Worm (Caenorhabditis elegans): ENCODE results near the gene Y39A3A.3.
A peak's percentile ranks its signal among the peaks of the same experiment; 100 is the strongest.
"Not testable (repeated sequence)": the region's sequence is repeated elsewhere in the genome, so short reads cannot be mapped to it uniquely, and the experiment has no call there.

Y39A3A.3 gene

ce11 chrIII:2090695-2091094, 22.5 kb upstream of the Y39A3A.3 start:
- TF ChIP-seq ets-7 (tag; optimal IDR thresholded peaks at IDR 0.05) (no peak), hnd-1 (tag; optimal IDR thresholded peaks at IDR 0.05) (no peak), B0310.2 (tag; optimal IDR thresholded peaks at IDR 0.05) (no peak), ceh-13 (GFP tag; optimal IDR thresholded peaks at IDR 0.05) (no peak), hmg-4 (GFP tag; optimal IDR thresholded peaks at IDR 0.05) (no peak), ama-1 (optimal IDR thresholded peaks at IDR 0.05) (no peak), F13C5.2 (tag; optimal IDR thresholded peaks at IDR 0.05) (no peak), tbx-11 (GFP tag; IDR thresholded peaks at IDR 0.05) (no peak), scrt-1 (GFP tag; IDR thresholded peaks at IDR 0.05) (no peak), aly-1 (tag; optimal IDR thresholded peaks at IDR 0.05) (no peak), tra-4 (tag; optimal IDR thresholded peaks at IDR 0.05) (no peak), sea-1 (GFP tag; conservative IDR thresholded peaks at IDR 0.05) (no peak), flt-1 (GFP tag; IDR thresholded peaks at IDR 0.05) (no peak), pes-1 (GFP tag; IDR thresholded peaks at IDR 0.05) (no peak)

ce11 chrIII:2089453-2089852, 21.3 kb upstream of the Y39A3A.3 start:
- no peak for TF ChIP-seq flt-1 (GFP tag; IDR thresholded peaks at IDR 0.05)
- no peak for TF ChIP-seq tra-4 (tag; optimal IDR thresholded peaks at IDR 0.05)
- TF ChIP-seq B0310.2 (tag; optimal IDR thresholded peaks at IDR 0.05), result no peak
- TF ChIP-seq tbx-11 (GFP tag; IDR thresholded peaks at IDR 0.05), result no peak
- no peak for TF ChIP-seq F13C5.2 (tag; optimal IDR thresholded peaks at IDR 0.05)
- TF ChIP-seq sea-1 (GFP tag; conservative IDR thresholded peaks at IDR 0.05), result no peak
- TF ChIP-seq aly-1 (tag; optimal IDR thresholded peaks at IDR 0.05), result no peak
- TF ChIP-seq hmg-4 (GFP tag; optimal IDR thresholded peaks at IDR 0.05), result no peak
- no peak for TF ChIP-seq ama-1 (optimal IDR thresholded peaks at IDR 0.05)
- no peak for TF ChIP-seq scrt-1 (GFP tag; IDR thresholded peaks at IDR 0.05)

ce11 chrIII:2084829-2085228, 16.7 kb upstream of the Y39A3A.3 start:
- no peak for TF ChIP-seq ama-1 (optimal IDR thresholded peaks at IDR 0.05)
- TF ChIP-seq aly-1 (tag; optimal IDR thresholded peaks at IDR 0.05), result no peak
- no peak for TF ChIP-seq ets-7 (tag; optimal IDR thresholded peaks at IDR 0.05)
- TF ChIP-seq tbx-11 (GFP tag; IDR thresholded peaks at IDR 0.05), result no peak
- TF ChIP-seq pes-1 (GFP tag; IDR thresholded peaks at IDR 0.05), result no peak
- TF ChIP-seq tbx-37 (GFP tag; conservative IDR thresholded peaks at IDR 0.05), result no peak
- TF ChIP-seq ceh-36 (tag; optimal IDR thresholded peaks at IDR 0.05), result no peak
- TF ChIP-seq flt-1 (GFP tag; IDR thresholded peaks at IDR 0.05), result no peak
- TF ChIP-seq F13C5.2 (tag; optimal IDR thresholded peaks at IDR 0.05), result no peak
- no peak for TF ChIP-seq ceh-13 (GFP tag; optimal IDR thresholded peaks at IDR 0.05)
- TF ChIP-seq sea-1 (GFP tag; conservative IDR thresholded peaks at IDR 0.05), result no peak
- TF ChIP-seq B0310.2 (tag; optimal IDR thresholded peaks at IDR 0.05), result no peak
- no peak for TF ChIP-seq hmg-4 (GFP tag; optimal IDR thresholded peaks at IDR 0.05)
- TF ChIP-seq scrt-1 (GFP tag; IDR thresholded peaks at IDR 0.05), result no peak
- no peak for TF ChIP-seq hmbx-1 (tag; optimal IDR thresholded peaks at IDR 0.05)
- TF ChIP-seq tra-4 (tag; optimal IDR thresholded peaks at IDR 0.05), result no peak
- no peak for TF ChIP-seq hnd-1 (tag; optimal IDR thresholded peaks at IDR 0.05)

- TF ChIP-seq tbx-37 (GFP tag; conservative IDR thresholded peaks at IDR 0.05); B0310.2 (tag; optimal IDR thresholded peaks at IDR 0.05); tbx-11 (GFP tag; IDR thresholded peaks at IDR 0.05): not testable (repeated sequence)
Observed at ce11 chrIII:2082519-2082918, 14.4 kb upstream of the Y39A3A.3 start, which contains the start of gene cpt-3. cpt-3 (plus strand) TSS chrIII:2082819.

- no peak for TF ChIP-seq flt-1 (GFP tag; IDR thresholded peaks at IDR 0.05)
- no peak for TF ChIP-seq aly-1 (tag; optimal IDR thresholded peaks at IDR 0.05)
- no peak for TF ChIP-seq tbx-11 (GFP tag; IDR thresholded peaks at IDR 0.05)
- TF ChIP-seq hnd-1 (tag; optimal IDR thresholded peaks at IDR 0.05), result no peak
Observed at ce11 chrIII:2076546-2077134, 8.5 kb upstream of the Y39A3A.3 start, which contains the start of gene Y39A3A.4. Y39A3A.4 (minus strand) TSS chrIII:2076596.

- 0 out of 2 replicates have a peak, but pooled peaks have one; percentile 31 for TF ChIP-seq sea-1 (GFP tag; conservative IDR thresholded peaks at IDR 0.05)
Observed at ce11 chrIII:2064936-2065335, 3.2 kb downstream of the Y39A3A.3 start.

- TF ChIP-seq hmg-4 (GFP tag; optimal IDR thresholded peaks at IDR 0.05), result no peak
- TF ChIP-seq ama-1 (optimal IDR thresholded peaks at IDR 0.05), result no peak
- TF ChIP-seq pes-1 (GFP tag; IDR thresholded peaks at IDR 0.05), result no peak
- no peak for TF ChIP-seq hnd-1 (tag; optimal IDR thresholded peaks at IDR 0.05)
- TF ChIP-seq ceh-13 (GFP tag; optimal IDR thresholded peaks at IDR 0.05), result no peak
- no peak for TF ChIP-seq flt-1 (GFP tag; IDR thresholded peaks at IDR 0.05)
- no peak for TF ChIP-seq ets-7 (tag; optimal IDR thresholded peaks at IDR 0.05)
- no peak for TF ChIP-seq scrt-1 (GFP tag; IDR thresholded peaks at IDR 0.05)
- no peak for TF ChIP-seq hmbx-1 (tag; optimal IDR thresholded peaks at IDR 0.05)
- no peak for TF ChIP-seq ceh-36 (tag; optimal IDR thresholded peaks at IDR 0.05)
- no peak for TF ChIP-seq tra-4 (tag; optimal IDR thresholded peaks at IDR 0.05)
- TF ChIP-seq aly-1 (tag; optimal IDR thresholded peaks at IDR 0.05), result no peak
- TF ChIP-seq tbx-37 (GFP tag; conservative IDR thresholded peaks at IDR 0.05), result no peak
- no peak for TF ChIP-seq F13C5.2 (tag; optimal IDR thresholded peaks at IDR 0.05)
- TF ChIP-seq sea-1 (GFP tag; conservative IDR thresholded peaks at IDR 0.05), result no peak
- TF ChIP-seq tbx-11 (GFP tag; IDR thresholded peaks at IDR 0.05), result no peak
- TF ChIP-seq B0310.2 (tag; optimal IDR thresholded peaks at IDR 0.05), result no peak
Observed at ce11 chrIII:2060857-2061256, 7.3 kb downstream of the Y39A3A.3 start, which contains the start of gene ins-16. ins-16 (minus strand) TSS chrIII:2060957.

ce11 chrIII:2060068-2060467, 8.1 kb downstream of the Y39A3A.3 start:
- TF ChIP-seq ceh-36 (tag; optimal IDR thresholded peaks at IDR 0.05), result peak; percentile 81
- no peak for TF ChIP-seq sea-1 (GFP tag; conservative IDR thresholded peaks at IDR 0.05)
